Fruit fly (Drosophila melanogaster) whole organism, embryonic: Measurements from ENCODE around the gene GlyRS.

Experiments used
- CG14710 ChIP-seq: fragments of 200-800 bp; sonication (Bioruptor generic); optimal IDR thresholded peaks from 3 replicates; lab custom pipeline; 2019; ENCODE audit warnings: missing biosample characterization, mild to moderate bottlenecking, missing genetic modification characterization, moderate library complexity
- CG1832 ChIP-seq: fragments of 200-800 bp; sonication (Bioruptor generic); optimal IDR thresholded peaks from 2 replicates; lab custom pipeline; 2017; ENCODE audit warnings: missing biosample characterization, mild to moderate bottlenecking, missing genetic modification characterization, inconsistent platforms
- CG6689 ChIP-seq: fragments of 200-800 bp; sonication (Bioruptor generic); IDR thresholded peaks from 2 replicates; pipeline ENCODE4 v1.3.6; 2022; ENCODE audit warnings: missing biosample characterization, missing genetic modification characterization
- Fer3 ChIP-seq: fragments of 200-800 bp; sonication (Bioruptor generic); optimal IDR thresholded peaks from 2 replicates; lab custom pipeline; 2018; ENCODE audit warnings: missing biosample characterization, mild to moderate bottlenecking, missing genetic modification characterization, moderate library complexity
- Lpt ChIP-seq: fragments of >200 bp; optimal IDR thresholded peaks from 2 replicates; lab custom pipeline; 2018; ENCODE audit warnings: missing biosample characterization, missing genetic modification characterization
- Mes4 ChIP-seq: fragments of 200-800 bp; sonication (Bioruptor generic); optimal IDR thresholded peaks from 2 replicates; lab custom pipeline; 2016; ENCODE audit warnings: missing biosample characterization, missing genetic modification characterization
- lola ChIP-seq, 3 experiments: fragments of >200 bp in 2 of 3; fragments of 200-800 bp in 1 of 3; sonication (Bioruptor generic) in 1 of 3; optimal IDR thresholded peaks; 2 replicates each; lab custom pipeline; 2017 to 2019; ENCODE audit warnings: missing biosample characterization in 3 of 3, missing genetic modification characterization in 3 of 3, mild to moderate bottlenecking in 1 of 3, moderate library complexity in 1 of 3
- pb ChIP-seq: fragments of 200-800 bp; sonication (Bioruptor generic); optimal IDR thresholded peaks from 3 replicates; lab custom pipeline; 2016; ENCODE audit warnings: missing biosample characterization, missing genetic modification characterization
- psq ChIP-seq: fragments of 200-800 bp; sonication (Bioruptor generic); optimal IDR thresholded peaks from 2 replicates; lab custom pipeline; 2017; ENCODE audit warnings: missing biosample characterization, missing genetic modification characterization

DNA sequence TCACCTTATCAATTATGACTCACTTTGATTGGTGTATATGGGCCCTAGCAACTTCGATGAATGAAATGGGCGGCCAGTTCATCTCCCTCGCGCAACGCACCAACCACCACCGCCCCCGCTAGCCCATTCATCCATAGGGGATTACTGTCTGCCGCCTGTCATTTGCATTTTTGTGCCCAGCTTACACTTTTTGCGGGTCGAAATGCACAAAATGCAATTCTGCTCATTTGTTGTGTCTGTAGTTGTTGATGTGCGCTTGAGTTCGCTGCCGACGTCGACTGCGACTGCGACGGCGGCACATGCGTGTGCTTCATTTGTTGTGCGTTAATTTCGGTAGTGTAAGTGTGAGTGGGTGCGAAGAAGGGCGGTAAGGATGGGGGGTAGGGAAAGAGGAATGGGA, 6.0 kb downstream of the GlyRS start:
- TF ChIP-seq Fer3 (tag; lab: Kevin White, UChicago) (no peak), CG1832 (GFP tag; lab: Kevin White, UChicago) (no peak), Mes4 (GFP tag; lab: Kevin White, UChicago) (no peak), psq (GFP tag; lab: Kevin White, UChicago) (no peak), CG6689 (GFP tag; lab: Robert Waterston, UW) (no peak), CG14710 (tag; lab: Kevin White, UChicago) (no peak), Lpt (GFP tag; lab: Kevin White, UChicago) (no peak), lola (GFP tag; optimal IDR thresholded peaks at IDR 0.05; lab: Kevin White, UChicago) (no peak), pb (GFP tag; lab: Kevin White, UChicago) (no peak)
